Worm (Caenorhabditis elegans) whole organism, young adult: Measurements from ENCODE around the gene cyp-13A11.

Source experiments
- F55B11.4 ChIP-seq: sonication (generic microtip); optimal IDR thresholded peaks from 2 replicates; lab custom pipeline; 2016; ENCODE audit warnings: missing compliant biosample characterization, missing genetic modification characterization, borderline replicate concordance; ENCODE audit not compliant: insufficient read depth
- die-1 ChIP-seq: sonication (generic microtip); optimal IDR thresholded peaks from 2 replicates; lab custom pipeline; 2016; ENCODE audit warnings: missing genotype, mild to moderate bottlenecking, missing genetic modification characterization, missing compliant biosample characterization
- zfh-2 ChIP-seq: fragments of 200-800 bp; sonication (Bioruptor generic); conservative IDR thresholded peaks from 2 replicates; pipeline ENCODE4 v1.3.6; 2022; ENCODE audit warnings: missing genetic modification reagents, missing genetic modification characterization, missing compliant biosample characterization

ce11 chrIII:12980770-12981169, 40.0 kb upstream of the cyp-13A11 start, which contains the start of gene ZK1010.4:
- TF ChIP-seq die-1 (tag; lab: Kevin White, UChicago), result no peak
- no peak for TF ChIP-seq F55B11.4 (tag; lab: Kevin White, UChicago)
- TF ChIP-seq zfh-2 (GFP tag; lab: Robert Waterston, UW), result no peak
